Fruit fly (Drosophila melanogaster): ENCODE measurements around the gene CG31533.

Gene CG31533

DNA sequence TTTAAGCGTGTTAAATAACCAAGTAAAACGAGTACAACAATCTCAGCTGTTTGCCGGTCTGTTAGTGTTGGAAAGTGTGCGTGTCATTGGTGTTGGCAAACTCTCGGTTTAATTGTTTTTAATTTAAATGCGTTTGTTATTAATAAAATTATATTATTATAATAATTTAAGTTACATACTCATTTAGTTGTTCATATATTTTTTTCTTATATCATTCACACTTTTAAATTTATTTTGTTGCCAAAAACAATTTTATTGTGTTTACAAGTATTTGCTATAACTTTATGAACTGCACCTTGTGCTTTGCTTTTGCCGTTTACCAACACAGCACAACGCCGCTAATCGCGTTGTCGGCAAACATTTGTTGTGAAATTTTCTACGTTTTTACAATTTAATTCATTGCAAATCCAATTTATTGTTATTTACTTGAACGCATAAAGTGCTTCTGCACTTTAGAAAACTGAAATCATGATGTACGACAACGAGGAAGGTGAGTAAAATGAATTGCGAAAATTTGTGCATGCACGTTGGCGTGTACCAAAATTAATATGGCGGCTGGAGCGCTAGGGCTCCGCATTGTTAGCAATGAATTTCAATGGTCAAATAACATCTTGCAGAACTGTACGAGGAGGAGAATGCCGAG is 31.6 kb downstream of the CG31533 start, which contains the start of the genes 140up and Polr2B (continued):
- TF ChIP-seq Antp (GFP tag; optimal IDR thresholded peaks at IDR 0.05), result peak; percentile 87
- peak; percentile 83 to 95 for TF ChIP-seq dpn (GFP tag; optimal IDR thresholded peaks at IDR 0.05)
- peak; percentile 84 for TF ChIP-seq psq (GFP tag; optimal IDR thresholded peaks at IDR 0.05)
- peak; percentile 77 for TF ChIP-seq sd (tag; optimal IDR thresholded peaks at IDR 0.05)
- TF ChIP-seq hkb (optimal IDR thresholded peaks at IDR 0.05), result no peak
- TF ChIP-seq hkb (GFP tag; IDR thresholded peaks at IDR 0.05), result peak; percentile 90
- TF ChIP-seq tx (GFP tag; optimal IDR thresholded peaks at IDR 0.05), result peak; percentile 71
- TF ChIP-seq CG11085 (GFP tag; IDR thresholded peaks at IDR 0.05), result peak; percentile 94
- no peak for TF ChIP-seq CG1603 (tag; optimal IDR thresholded peaks at IDR 0.05)
- no peak for TF ChIP-seq inv (GFP tag; IDR thresholded peaks at IDR 0.05; ENCODE audit: partially characterized antibody)
- TF ChIP-seq row (GFP tag; IDR thresholded peaks at IDR 0.05), result peak; percentile 98
- TF ChIP-seq CG7556 (GFP tag; optimal IDR thresholded peaks at IDR 0.05), result peak; percentile 92
- TF ChIP-seq CG18011 (GFP tag; optimal IDR thresholded peaks at IDR 0.05), result peak; percentile 83
- TF ChIP-seq Sry-δ (GFP tag; optimal IDR thresholded peaks at IDR 0.05), result peak; percentile 34
- TF ChIP-seq CG7745 (tag; optimal IDR thresholded peaks at IDR 0.05), result no peak
- TF ChIP-seq CG16815 (GFP tag; optimal IDR thresholded peaks at IDR 0.05), result peak; percentile 91
- TF ChIP-seq Dbx (GFP tag; IDR thresholded peaks at IDR 0.05), result peak; percentile 97
- peak; percentile 88 for TF ChIP-seq tap (tag; optimal IDR thresholded peaks at IDR 0.05)
- peak; percentile 70 for TF ChIP-seq Jarid2 (GFP tag; optimal IDR thresholded peaks at IDR 0.05)
- TF ChIP-seq unc-4 (GFP tag; IDR thresholded peaks at IDR 0.05; ENCODE audit: partially characterized antibody), result no peak
- peak; percentile 64 for TF ChIP-seq CG10274 (GFP tag; optimal IDR thresholded peaks at IDR 0.05)
- TF ChIP-seq CG7372 (GFP tag; IDR thresholded peaks at IDR 0.05), result peak; percentile 93
- peak; percentile 86 for TF ChIP-seq CG3407 (GFP tag; optimal IDR thresholded peaks at IDR 0.05)
- TF ChIP-seq gfzf (GFP tag; optimal IDR thresholded peaks at IDR 0.05), result no peak
- TF ChIP-seq oc (tag; optimal IDR thresholded peaks at IDR 0.05), result peak; percentile 89
- peak; percentile 95 for TF ChIP-seq tgo (GFP tag; IDR thresholded peaks at IDR 0.05)
- no peak for TF ChIP-seq abd-A (tag; optimal IDR thresholded peaks at IDR 0.05)
- peak; percentile 84 for TF ChIP-seq Spps (tag; optimal IDR thresholded peaks at IDR 0.05)
- no peak for TF ChIP-seq nerfin-2 (GFP tag; IDR thresholded peaks at IDR 0.05; ENCODE audit: partially characterized antibody)
- peak; percentile 87 for TF ChIP-seq CG8290 (GFP tag; optimal IDR thresholded peaks at IDR 0.05)
- TF ChIP-seq CG8290 (tag; optimal IDR thresholded peaks at IDR 0.05), result peak in 1 of 2 experiments; percentile 68
- no peak for TF ChIP-seq D (optimal IDR thresholded peaks at IDR 0.05)
- peak; percentile 84 for TF ChIP-seq D (GFP tag; optimal IDR thresholded peaks at IDR 0.05)
- peak; percentile 96 for TF ChIP-seq Xbp1 (GFP tag; optimal IDR thresholded peaks at IDR 0.05)
- peak; percentile 89 for TF ChIP-seq CG13296 (GFP tag; optimal IDR thresholded peaks at IDR 0.05)
- peak; percentile 85 for TF ChIP-seq toy (GFP tag; IDR thresholded peaks at IDR 0.05)
- TF ChIP-seq exex (tag; optimal IDR thresholded peaks at IDR 0.05), result peak; percentile 73
- peak; percentile 52 for TF ChIP-seq Bteb2 (GFP tag; optimal IDR thresholded peaks at IDR 0.05)
- peak; percentile 69 for TF ChIP-seq Side (GFP tag; optimal IDR thresholded peaks at IDR 0.05)
- peak; percentile 90 for TF ChIP-seq CG10462 (GFP tag; optimal IDR thresholded peaks at IDR 0.05)
- no peak for TF ChIP-seq CG15479 (GFP tag; optimal IDR thresholded peaks at IDR 0.05)
- peak; percentile 88 for TF ChIP-seq Mrtf (GFP tag; IDR thresholded peaks at IDR 0.05)
- peak; percentile 77 for TF ChIP-seq jing (GFP tag; optimal IDR thresholded peaks at IDR 0.05)
- peak; percentile 89 for TF ChIP-seq CG8388 (GFP tag; optimal IDR thresholded peaks at IDR 0.05)
- TF ChIP-seq amos (GFP tag; IDR thresholded peaks at IDR 0.05; ENCODE audit: partially characterized antibody), result 0 out of 2 replicates have a peak, but pooled peaks have one; percentile 4
- peak; percentile 86 for TF ChIP-seq croc (GFP tag; conservative IDR thresholded peaks at IDR 0.05)
- TF ChIP-seq rib (GFP tag; IDR thresholded peaks at IDR 0.05), result peak; percentile 92
- peak; percentile 83 for TF ChIP-seq cwo (GFP tag; optimal IDR thresholded peaks at IDR 0.05)
- TF ChIP-seq crp (GFP tag; optimal IDR thresholded peaks at IDR 0.05), result peak; percentile 52 to 91
- peak; percentile 60 for TF ChIP-seq NC2β (GFP tag; optimal IDR thresholded peaks at IDR 0.05)

All from whole organism, embryonic.